Fruit fly (Drosophila melanogaster) whole organism, embryonic: ENCODE data around the gene Ube4B.

Source experiments
- Asciz ChIP-seq: fragments of 200-800 bp; sonication (Bioruptor generic); optimal IDR thresholded peaks from 2 replicates; lab custom pipeline; 2017; ENCODE audit warnings: missing biosample characterization, mild to moderate bottlenecking, missing genetic modification characterization, missing genetic modification reagents
- Blimp-1 ChIP-seq: fragments of 200-800 bp; sonication (Bioruptor generic); optimal IDR thresholded peaks from 3 replicates; lab custom pipeline; 2018; ENCODE audit warnings: missing biosample characterization, missing genetic modification characterization, mild to moderate bottlenecking, moderate library complexity, missing genetic modification reagents
- CG11247 ChIP-seq: fragments of 200-800 bp; sonication (Bioruptor generic); IDR thresholded peaks from 2 replicates; pipeline ENCODE4 v1.3.6; 2022; ENCODE audit warnings: missing biosample characterization, missing genetic modification characterization
- CG11504 ChIP-seq: fragments of 200-800 bp; sonication (Bioruptor generic); optimal IDR thresholded peaks from 3 replicates; lab custom pipeline; 2019; ENCODE audit warnings: missing biosample characterization, mild to moderate bottlenecking, missing genetic modification characterization, moderate library complexity
- CG12299 ChIP-seq: fragments of 200-800 bp; sonication (Bioruptor generic); optimal IDR thresholded peaks from 2 replicates; lab custom pipeline; 2018; ENCODE audit warnings: missing biosample characterization, mild to moderate bottlenecking, missing genetic modification characterization
- CG12769 ChIP-seq: fragments of 200-800 bp; sonication (Bioruptor generic); optimal IDR thresholded peaks from 2 replicates; lab custom pipeline; 2019; ENCODE audit warnings: missing biosample characterization, mild to moderate bottlenecking, missing genetic modification characterization, moderate library complexity
- CG13424 ChIP-seq: fragments of 200-800 bp; sonication (Bioruptor generic); optimal IDR thresholded peaks from 2 replicates; lab custom pipeline; 2019; ENCODE audit warnings: missing biosample characterization, mild to moderate bottlenecking, missing genetic modification characterization, moderate library complexity
- CG14014 ChIP-seq: fragments of 200-800 bp; sonication (Bioruptor generic); IDR thresholded peaks from 2 replicates; pipeline ENCODE4 v1.3.6; 2022; ENCODE audit warnings: missing biosample characterization, missing genetic modification characterization
- CG14667 ChIP-seq: fragments of 200-800 bp; sonication (Bioruptor generic); IDR thresholded peaks from 2 replicates; pipeline ENCODE4 v1.3.6; 2022; ENCODE audit warnings: missing biosample characterization, missing genetic modification characterization
- CG14965 ChIP-seq: fragments of 200-800 bp; sonication (Bioruptor generic); optimal IDR thresholded peaks from 2 replicates; lab custom pipeline; 2016; ENCODE audit warnings: missing biosample characterization, missing genetic modification characterization, borderline replicate concordance
- CG15269 ChIP-seq: fragments of 200-800 bp; sonication (Bioruptor generic); optimal IDR thresholded peaks from 2 replicates; lab custom pipeline; 2018; ENCODE audit warnings: missing biosample characterization, mild to moderate bottlenecking, missing genetic modification characterization, moderate library complexity
- CG1602 ChIP-seq: fragments of 200-800 bp; sonication (Bioruptor generic); optimal IDR thresholded peaks from 3 replicates; lab custom pipeline; 2016; ENCODE audit warnings: missing biosample characterization, missing genetic modification characterization
- CG17361 ChIP-seq: fragments of 200-800 bp; sonication (Bioruptor generic); IDR thresholded peaks from 3 replicates; pipeline ENCODE4 v1.3.6; 2022; ENCODE audit warnings: missing biosample characterization, missing genetic modification characterization
- CG30403 ChIP-seq: fragments of 200-800 bp; sonication (Bioruptor generic); optimal IDR thresholded peaks from 3 replicates; lab custom pipeline; 2016; ENCODE audit warnings: missing biosample characterization, missing genetic modification characterization
- CG31441 ChIP-seq: fragments of 200-800 bp; sonication (Bioruptor generic); IDR thresholded peaks from 2 replicates; pipeline ENCODE4 v1.3.6; 2022; ENCODE audit warnings: missing biosample characterization, missing genetic modification characterization
- CG4820 ChIP-seq: fragments of 200-800 bp; sonication (Bioruptor generic); optimal IDR thresholded peaks from 3 replicates; lab custom pipeline; 2016; ENCODE audit warnings: missing biosample characterization, missing genetic modification characterization
- Drgx ChIP-seq: fragments of 200-800 bp; sonication (Bioruptor generic); IDR thresholded peaks from 2 replicates; pipeline ENCODE4 v1.3.6; 2022; ENCODE audit warnings: missing biosample characterization, missing genetic modification characterization
- Ets65A ChIP-seq: fragments of 200-800 bp; sonication (Bioruptor generic); peaks from one replicate; lab custom pipeline; 2016; ENCODE audit warnings: missing biosample characterization, missing genetic modification characterization
- HLH3B ChIP-seq: fragments of 200-800 bp; sonication (Bioruptor generic); IDR thresholded peaks from 2 replicates; pipeline ENCODE4 v1.3.6; 2022; ENCODE audit warnings: missing biosample characterization, missing genetic modification characterization
- Meics ChIP-seq: fragments of 200-800 bp; sonication (Bioruptor generic); optimal IDR thresholded peaks from 2 replicates; lab custom pipeline; 2017; ENCODE audit warnings: missing biosample characterization, mild to moderate bottlenecking, missing genetic modification characterization
- Nf-YA ChIP-seq: fragments of 200-800 bp; sonication (Bioruptor generic); IDR thresholded peaks from 2 replicates; pipeline ENCODE4 v1.3.6; 2022; ENCODE audit warnings: missing biosample characterization, missing genetic modification characterization
- Oli ChIP-seq: fragments of 200-800 bp; sonication (Bioruptor generic); optimal IDR thresholded peaks from 2 replicates; lab custom pipeline; 2018; ENCODE audit warnings: missing biosample characterization, mild to moderate bottlenecking, missing genetic modification characterization, moderate library complexity
- PHDP ChIP-seq: fragments of 200-800 bp; sonication (Bioruptor generic); optimal IDR thresholded peaks from 3 replicates; lab custom pipeline; 2018; ENCODE audit warnings: missing biosample characterization, mild to moderate bottlenecking, missing genetic modification characterization, moderate library complexity
- Ptx1 ChIP-seq: fragments of 200-800 bp; sonication (Bioruptor generic); IDR thresholded peaks from 2 replicates; pipeline ENCODE4 v1.3.6; 2022; ENCODE audit warnings: missing biosample characterization, missing genetic modification characterization
- Sox102F ChIP-seq: fragments of 200-800 bp; sonication (Bioruptor generic); optimal IDR thresholded peaks from 2 replicates; lab custom pipeline; 2018; ENCODE audit warnings: missing biosample characterization, mild to moderate bottlenecking, missing genetic modification characterization, moderate library complexity
- Xbp1 ChIP-seq: fragments of 200-800 bp; sonication (Bioruptor generic); optimal IDR thresholded peaks from 3 replicates; lab custom pipeline; 2016; ENCODE audit warnings: missing biosample characterization, mild to moderate bottlenecking, missing genetic modification characterization
- ase ChIP-seq: fragments of 200-800 bp; sonication (Bioruptor generic); IDR thresholded peaks from 3 replicates; pipeline ENCODE4 v1.3.6; 2022; ENCODE audit warnings: missing biosample characterization, missing genetic modification characterization
- az2 ChIP-seq: fragments of 200-800 bp; sonication (Bioruptor generic); optimal IDR thresholded peaks from 3 replicates; lab custom pipeline; 2016; ENCODE audit warnings: missing biosample characterization, missing genetic modification characterization
- ci ChIP-seq: fragments of 200-800 bp; sonication (Bioruptor generic); IDR thresholded peaks from 3 replicates; pipeline ENCODE4 v1.3.6; 2022; ENCODE audit warnings: missing biosample characterization, missing genetic modification characterization
- dpn ChIP-seq, 2 experiments: fragments of 200-800 bp; sonication (Bioruptor generic); optimal IDR thresholded peaks; 3 replicates each; lab custom pipeline; 2016; ENCODE audit warnings: missing biosample characterization in 2 of 2, missing genetic modification characterization in 2 of 2
- dysf ChIP-seq: fragments of 200-800 bp; sonication (Bioruptor generic); IDR thresholded peaks from 3 replicates; pipeline ENCODE4 v1.3.6; 2022; ENCODE audit warnings: missing biosample characterization, missing genetic modification characterization
- ems ChIP-seq: fragments of 200-800 bp; sonication (Bioruptor generic); optimal IDR thresholded peaks from 3 replicates; lab custom pipeline; 2016; ENCODE audit warnings: missing biosample characterization, missing genetic modification characterization
- fd96Cb ChIP-seq: fragments of 200-800 bp; sonication (Bioruptor generic); optimal IDR thresholded peaks from 2 replicates; lab custom pipeline; 2018; ENCODE audit warnings: missing biosample characterization, mild to moderate bottlenecking, missing genetic modification characterization, moderate library complexity
- grau ChIP-seq: fragments of 200-800 bp; optimal IDR thresholded peaks from 3 replicates; lab custom pipeline; 2019; ENCODE audit warnings: missing biosample characterization, mild to moderate bottlenecking, missing genetic modification characterization, moderate library complexity
- hkb ChIP-seq, 2 experiments: fragments of 200-800 bp in 1 of 2; fragments of >200 bp in 1 of 2; sonication (Bioruptor generic) in 1 of 2; IDR thresholded peaks in 1 of 2; optimal IDR thresholded peaks in 1 of 2; 2 replicates each; pipeline versions ENCODE4 v1.3.6 to Lab custom; 2017 to 2022; ENCODE audit warnings: missing biosample characterization in 1 of 2, missing genetic modification characterization in 1 of 2
- lmd ChIP-seq: fragments of 200-800 bp; sonication (Bioruptor generic); IDR thresholded peaks from 2 replicates; pipeline ENCODE4 v1.3.6; 2022; ENCODE audit warnings: missing biosample characterization, missing genetic modification characterization
- nmo ChIP-seq: fragments of 200-800 bp; sonication (Bioruptor generic); optimal IDR thresholded peaks from 2 replicates; lab custom pipeline; 2018; ENCODE audit warnings: missing biosample characterization, mild to moderate bottlenecking, missing genetic modification characterization, moderate library complexity
- phol ChIP-seq: fragments of 200-800 bp; sonication (Bioruptor generic); optimal IDR thresholded peaks from 3 replicates; lab custom pipeline; 2018; ENCODE audit warnings: missing biosample characterization, mild to moderate bottlenecking, missing genetic modification characterization, moderate library complexity
- pnt ChIP-seq: fragments of 200-800 bp; sonication (Bioruptor generic); optimal IDR thresholded peaks from 3 replicates; lab custom pipeline; 2016; ENCODE audit warnings: missing biosample characterization, missing genetic modification characterization
- ranshi ChIP-seq: fragments of 200-800 bp; sonication (Bioruptor generic); IDR thresholded peaks from 2 replicates; pipeline ENCODE4 v1.3.6; 2022; ENCODE audit warnings: missing biosample characterization, missing genetic modification characterization
- row ChIP-seq: fragments of 200-800 bp; sonication (Bioruptor generic); IDR thresholded peaks from 3 replicates; pipeline ENCODE4 v1.3.6; 2022; ENCODE audit warnings: missing biosample characterization, missing genetic modification characterization
- sens ChIP-seq: fragments of 200-800 bp; sonication (Bioruptor generic); peaks from one replicate; lab custom pipeline; 2016; ENCODE audit warnings: missing biosample characterization, missing genetic modification characterization
- tgo ChIP-seq: fragments of 200-800 bp; sonication (Bioruptor generic); IDR thresholded peaks from 3 replicates; pipeline ENCODE4 v1.3.6; 2022; ENCODE audit warnings: missing biosample characterization, missing genetic modification characterization
- tll ChIP-seq, 2 experiments: fragments of 200-800 bp in 1 of 2; fragments of >200 bp in 1 of 2; sonication (Bioruptor generic) in 1 of 2; optimal IDR thresholded peaks; 2 replicates each; lab custom pipeline; 2017 to 2019; ENCODE audit warnings: missing biosample characterization in 2 of 2, missing genetic modification characterization in 2 of 2, mild to moderate bottlenecking in 1 of 2, moderate library complexity in 1 of 2
- tna ChIP-seq: fragments of 200-800 bp; sonication (Bioruptor generic); IDR thresholded peaks from 2 replicates; pipeline ENCODE4 v1.3.6; 2022; ENCODE audit warnings: missing biosample characterization, missing genetic modification characterization; ENCODE audit not compliant: partially characterized antibody
- zfh2 ChIP-seq: fragments of 200-800 bp; sonication (Bioruptor generic); optimal IDR thresholded peaks from 2 replicates; lab custom pipeline; 2016; ENCODE audit warnings: missing biosample characterization, missing genetic modification characterization

Ube4B gene

dm6 chr2L:13056022-13056421 lies 36.8 kb upstream of the Ube4B start (continued):
- TF ChIP-seq tna (GFP tag; lab: Robert Waterston, UW) (no peak), CG1602 (GFP tag; lab: Kevin White, UChicago) (no peak), lmd (GFP tag; lab: Robert Waterston, UW) (peak; percentile 38), hkb (optimal IDR thresholded peaks at IDR 0.05; lab: Kevin White, UChicago) (no peak), hkb (GFP tag; IDR thresholded peaks at IDR 0.05; lab: Robert Waterston, UW) (0 out of 2 replicates have a peak, but pooled peaks have one; percentile 14), Blimp-1 (peak; percentile 44), dpn (GFP tag; optimal IDR thresholded peaks at IDR 0.05; lab: Kevin White, UChicago) (peak; percentile 11 to 22), Meics (GFP tag; lab: Kevin White, UChicago) (peak; percentile 13), zfh2 (GFP tag; lab: Kevin White, UChicago) (no peak), HLH3B (GFP tag; lab: Robert Waterston, UW) (0 out of 2 replicates have a peak, but pooled peaks have one; percentile 33), Ptx1 (GFP tag; lab: Robert Waterston, UW) (no peak), Sox102F (peak; percentile 38), fd96Cb (peak; percentile 26), pnt (peak; percentile 4), Xbp1 (GFP tag; lab: Kevin White, UChicago) (peak; percentile 31), row (GFP tag; lab: Robert Waterston, UW) (peak; percentile 37; the same call in 2 of the 3 replicates), ci (GFP tag; lab: Robert Waterston, UW) (0 out of 3 replicates have a peak, but pooled peaks have one; percentile 32), Nf-YA (0 out of 2 replicates have a peak, but pooled peaks have one; percentile 15), az2 (GFP tag; lab: Kevin White, UChicago) (peak; percentile 13), ase (GFP tag; lab: Robert Waterston, UW) (0 out of 3 replicates have a peak, but pooled peaks have one; percentile 9), phol (tag; lab: Kevin White, UChicago) (peak; percentile 37), CG12299 (tag; lab: Kevin White, UChicago) (no peak), CG14965 (GFP tag; lab: Kevin White, UChicago) (no peak), CG14014 (GFP tag; lab: Robert Waterston, UW) (no peak), nmo (GFP tag; lab: Kevin White, UChicago) (peak; percentile 9), CG13424 (peak; percentile 1), CG11504 (tag; lab: Kevin White, UChicago) (peak; percentile 65), Drgx (GFP tag; lab: Robert Waterston, UW) (peak; percentile 81), CG12769 (tag; lab: Kevin White, UChicago) (no peak), CG4820 (GFP tag; lab: Kevin White, UChicago) (peak; percentile 20), CG30403 (GFP tag; lab: Kevin White, UChicago) (peak; percentile 40), sens (GFP tag; lab: Kevin White, UChicago) (peak; percentile 46), CG14667 (GFP tag; lab: Robert Waterston, UW) (0 out of 2 replicates have a peak, but pooled peaks have one; percentile 24), CG11247 (GFP tag; lab: Robert Waterston, UW) (no peak), tgo (peak; percentile 37; the same call in 2 of the 3 replicates), CG17361 (0 out of 3 replicates have a peak, but pooled peaks have one; percentile 25), CG31441 (peak; percentile 34; the same call in 1 of the 2 replicates), PHDP (peak; percentile 28), grau (tag; lab: Kevin White, UChicago) (peak; percentile 3), ranshi (GFP tag; lab: Robert Waterston, UW) (0 out of 2 replicates have a peak, but pooled peaks have one; percentile 46), Asciz (GFP tag; lab: Kevin White, UChicago) (peak; percentile 17), Oli (peak; percentile 13), Ets65A (GFP tag; lab: Kevin White, UChicago) (peak; percentile 80), tll (GFP tag; optimal IDR thresholded peaks at IDR 0.05; lab: Kevin White, UChicago) (no peak), ems (GFP tag; lab: Kevin White, UChicago) (peak; percentile 9), dysf (peak; percentile 33; the same call in 1 of the 3 replicates), CG15269 (tag; lab: Kevin White, UChicago) (peak; percentile 31)
